Fruit fly (Drosophila melanogaster): Measurements from ENCODE around the gene CG17896.
A peak's percentile ranks its signal among the peaks of the same experiment; 100 is the strongest.

CG17896 gene

dm6 chrX:523179-523851 is 30.0 kb upstream of the CG17896 start, which contains the start of gene elav (continued):
- TF ChIP-seq CG8290 (GFP tag; optimal IDR thresholded peaks at IDR 0.05), result peak; percentile 98
- peak; percentile 88 to 95 for TF ChIP-seq CG8290 (tag; optimal IDR thresholded peaks at IDR 0.05)
- TF ChIP-seq CG8478 (optimal IDR thresholded peaks at IDR 0.05), result no peak
- TF ChIP-seq sim (GFP tag; IDR thresholded peaks at IDR 0.05), result peak; percentile 94
- TF ChIP-seq CG2116 (GFP tag; optimal IDR thresholded peaks at IDR 0.05), result peak; percentile 87
- TF ChIP-seq Sry-β (GFP tag; optimal IDR thresholded peaks at IDR 0.05), result peak; percentile 61
- TF ChIP-seq CG11723 (GFP tag; optimal IDR thresholded peaks at IDR 0.05), result peak; percentile 98
- peak; percentile 96 for TF ChIP-seq wdn (GFP tag; IDR thresholded peaks at IDR 0.05)
- TF ChIP-seq corto (GFP tag; optimal IDR thresholded peaks at IDR 0.05), result peak; percentile 94
- peak; percentile 95 for TF ChIP-seq Nf-YA (GFP tag; IDR thresholded peaks at IDR 0.05)
- peak; percentile 97 for TF ChIP-seq CG10366 (GFP tag; IDR thresholded peaks at IDR 0.05)
- peak; percentile 97 for TF ChIP-seq NFAT (GFP tag; IDR thresholded peaks at IDR 0.05)
- no peak for TF ChIP-seq h (optimal IDR thresholded peaks at IDR 0.05)
- TF ChIP-seq nau (GFP tag; optimal IDR thresholded peaks at IDR 0.05), result peak; percentile 98
- peak; percentile 99 for TF ChIP-seq CG18262 (tag; optimal IDR thresholded peaks at IDR 0.05)
- TF ChIP-seq Sox100B (GFP tag; optimal IDR thresholded peaks at IDR 0.05), result peak; percentile 98
- TF ChIP-seq CG15479 (GFP tag; optimal IDR thresholded peaks at IDR 0.05), result peak; percentile 29
- TF ChIP-seq CTCF (GFP tag; optimal IDR thresholded peaks at IDR 0.05), result peak; percentile 77
- TF ChIP-seq CG12104 (GFP tag; optimal IDR thresholded peaks at IDR 0.05), result peak; percentile 97
- peak; percentile 98 for TF ChIP-seq Ada2b (GFP tag; IDR thresholded peaks at IDR 0.05)
- peak in 1 of 2 experiments; percentile 94 for TF ChIP-seq Hr78 (GFP tag; optimal IDR thresholded peaks at IDR 0.05)
- TF ChIP-seq CG8765 (GFP tag; IDR thresholded peaks at IDR 0.05), result peak; percentile 97
- peak; percentile 98 for TF ChIP-seq CG12219 (GFP tag; optimal IDR thresholded peaks at IDR 0.05)
- peak; percentile 91 for TF ChIP-seq eyg (GFP tag; optimal IDR thresholded peaks at IDR 0.05)
- peak in 1 of 2 experiments; percentile 80 for TF ChIP-seq eve (GFP tag; optimal IDR thresholded peaks at IDR 0.05)
- TF ChIP-seq lilli (GFP tag; optimal IDR thresholded peaks at IDR 0.05), result peak; percentile 99
- TF ChIP-seq CG14014 (GFP tag; IDR thresholded peaks at IDR 0.05), result peak; percentile 99
- TF ChIP-seq CG17186 (GFP tag; optimal IDR thresholded peaks at IDR 0.05), result peak; percentile 91
- peak; percentile 100 for TF ChIP-seq CG4328 (GFP tag; optimal IDR thresholded peaks at IDR 0.05)
- TF ChIP-seq CG16779 (GFP tag; IDR thresholded peaks at IDR 0.05), result peak; percentile 91
- peak; percentile 90 for TF ChIP-seq CG7987 (GFP tag; optimal IDR thresholded peaks at IDR 0.05)
- TF ChIP-seq CG1603 (tag; optimal IDR thresholded peaks at IDR 0.05), result peak; percentile 93
- TF ChIP-seq Doc3 (GFP tag; IDR thresholded peaks at IDR 0.05; ENCODE audit: partially characterized antibody), result 0 out of 3 replicates have a peak, but pooled peaks have one; percentile 30
- TF ChIP-seq CG11504 (tag; optimal IDR thresholded peaks at IDR 0.05), result peak; percentile 98
- TF ChIP-seq CG18476 (GFP tag; optimal IDR thresholded peaks at IDR 0.05), result peak; percentile 97
- peak in 1 of 2 experiments; percentile 98 for TF ChIP-seq Eip74EF (GFP tag; optimal IDR thresholded peaks at IDR 0.05)
- peak; percentile 96 for TF ChIP-seq pho (GFP tag; optimal IDR thresholded peaks at IDR 0.05)
- TF ChIP-seq CG17612 (GFP tag; IDR thresholded peaks at IDR 0.05), result peak; percentile 95
- peak; percentile 96 for TF ChIP-seq fd102C (GFP tag; optimal IDR thresholded peaks at IDR 0.05)
- peak; percentile 99 for TF ChIP-seq Med (GFP tag)
- TF ChIP-seq CG43689 (GFP tag; IDR thresholded peaks at IDR 0.05), result peak; percentile 93
- peak; percentile 87 for TF ChIP-seq dm (GFP tag; optimal IDR thresholded peaks at IDR 0.05)
- peak; percentile 44 for TF ChIP-seq Dref (GFP tag; IDR thresholded peaks at IDR 0.05)
- TF ChIP-seq CG33213 (GFP tag; optimal IDR thresholded peaks at IDR 0.05), result peak; percentile 93
- peak; percentile 96 for TF ChIP-seq trem (tag; optimal IDR thresholded peaks at IDR 0.05)
- TF ChIP-seq sisA (GFP tag; IDR thresholded peaks at IDR 0.05), result peak; percentile 98
- peak; percentile 97 for TF ChIP-seq HLH54F (GFP tag; optimal IDR thresholded peaks at IDR 0.05)
- TF ChIP-seq pzg (GFP tag; optimal IDR thresholded peaks at IDR 0.05), result peak; percentile 22
- no peak for TF ChIP-seq hkb (optimal IDR thresholded peaks at IDR 0.05)
- peak; percentile 99 for TF ChIP-seq hkb (GFP tag; IDR thresholded peaks at IDR 0.05)
- TF ChIP-seq crc (GFP tag; optimal IDR thresholded peaks at IDR 0.05), result peak; percentile 95

Data from whole organism, embryonic.